Worm (Caenorhabditis elegans) whole organism, L2 larva: ENCODE results near the gene C16D9.5.

ENCODE experiments used
- C34F6.9 ChIP-seq: fragments of 150-350 bp; optimal IDR thresholded peaks from 2 replicates; lab custom pipeline; 2014; ENCODE audit warnings: missing biosample characterization, missing genetic modification characterization
- F13H6.1 ChIP-seq: sonication (generic microtip); optimal IDR thresholded peaks from 2 replicates; lab custom pipeline; 2016; ENCODE audit warnings: missing genetic modification characterization, missing compliant biosample characterization
- R02D3.7 ChIP-seq: fragments of 150-350 bp; optimal IDR thresholded peaks from 2 replicates; lab custom pipeline; 2014; ENCODE audit warnings: missing biosample characterization, missing genetic modification characterization
- Y55F3AM.14 ChIP-seq: fragments of 200-800 bp; sonication (Bioruptor generic); optimal IDR thresholded peaks from 2 replicates; lab custom pipeline; 2018; ENCODE audit warnings: mild to moderate bottlenecking, missing genetic modification characterization, missing compliant biosample characterization
- ZK546.5 ChIP-seq: sonication (generic microtip); optimal IDR thresholded peaks from 2 replicates; lab custom pipeline; 2017; ENCODE audit warnings: missing biosample characterization, missing genetic modification characterization
- alr-1 ChIP-seq: fragments of 150-350 bp; optimal IDR thresholded peaks from 2 replicates; lab custom pipeline; 2014; ENCODE audit warnings: missing biosample characterization, missing genetic modification characterization
- aly-2 ChIP-seq: fragments of 150-350 bp; optimal IDR thresholded peaks from 2 replicates; lab custom pipeline; 2014; ENCODE audit warnings: missing biosample characterization, missing genetic modification characterization
- ama-1 ChIP-seq: fragments of 150-350 bp; optimal IDR thresholded peaks from 2 replicates; lab custom pipeline; 2018; ENCODE audit warnings: inconsistent platforms
- blmp-1 ChIP-seq: sonication (generic microtip); optimal IDR thresholded peaks from 2 replicates; lab custom pipeline; 2017; ENCODE audit warnings: missing genetic modification characterization, mild to moderate bottlenecking, missing compliant biosample characterization, antibody characterized with exemption, moderate library complexity; ENCODE audit not compliant: insufficient read depth
- ceh-16 ChIP-seq: fragments of 150-350 bp; optimal IDR thresholded peaks from 2 replicates; lab custom pipeline; 2014; ENCODE audit warnings: missing biosample characterization, missing genetic modification characterization
- ceh-82 ChIP-seq: fragments of 150-350 bp; optimal IDR thresholded peaks from 2 replicates; lab custom pipeline; 2014; ENCODE audit warnings: missing biosample characterization, missing genetic modification characterization
- crh-2 ChIP-seq: sonication (generic microtip); optimal IDR thresholded peaks from 2 replicates; lab custom pipeline; 2017; ENCODE audit warnings: missing biosample characterization, missing genetic modification characterization
- dmd-4 ChIP-seq: sonication (generic microtip); optimal IDR thresholded peaks from 2 replicates; lab custom pipeline; 2017; ENCODE audit warnings: missing biosample characterization, missing genetic modification characterization
- egl-27 ChIP-seq: sonication (generic microtip); optimal IDR thresholded peaks from 3 replicates; lab custom pipeline; 2017; ENCODE audit warnings: missing biosample characterization, missing genetic modification reagents, missing genetic modification characterization
- elt-1 ChIP-seq: fragments of 150-350 bp; optimal IDR thresholded peaks from 2 replicates; lab custom pipeline; 2014; ENCODE audit warnings: missing biosample characterization, missing genetic modification characterization
- elt-3 ChIP-seq: sonication (generic microtip); optimal IDR thresholded peaks from 2 replicates; lab custom pipeline; 2017; ENCODE audit warnings: missing biosample characterization, missing genetic modification characterization
- fos-1 ChIP-seq: fragments of 150-350 bp; optimal IDR thresholded peaks from 2 replicates; lab custom pipeline; 2014; ENCODE audit warnings: missing biosample characterization, missing genetic modification characterization
- gmeb-1 ChIP-seq: fragments of 150-350 bp; optimal IDR thresholded peaks from 2 replicates; lab custom pipeline; 2014; ENCODE audit warnings: missing biosample characterization, missing genetic modification characterization
- lin-11 ChIP-seq: fragments of 150-350 bp; sonication (generic microtip); optimal IDR thresholded peaks from 2 replicates; lab custom pipeline; 2014; ENCODE audit warnings: missing biosample characterization, missing genetic modification characterization, inconsistent platforms, mixed read lengths
- lin-13 ChIP-seq: fragments of 150-350 bp; optimal IDR thresholded peaks from 2 replicates; lab custom pipeline; 2014; ENCODE audit warnings: missing biosample characterization, missing genetic modification reagents, missing genetic modification characterization
- lin-39 ChIP-seq: fragments of 150-350 bp; optimal IDR thresholded peaks from 2 replicates; lab custom pipeline; 2014; ENCODE audit warnings: missing biosample characterization, missing genetic modification reagents, missing genetic modification characterization
- lsy-2 ChIP-seq, 2 experiments: fragments of 150-350 bp in 1 of 2; sonication (generic microtip) in 1 of 2; optimal IDR thresholded peaks; 2 replicates each; lab custom pipeline; 2014 to 2017; ENCODE audit warnings: missing biosample characterization in 2 of 2, missing genetic modification characterization in 2 of 2
- mab-5 ChIP-seq: fragments of 150-350 bp; optimal IDR thresholded peaks from 2 replicates; lab custom pipeline; 2014; ENCODE audit warnings: missing biosample characterization, missing genetic modification characterization
- mbf-1 ChIP-seq: sonication (generic microtip); optimal IDR thresholded peaks from 2 replicates; lab custom pipeline; 2017; ENCODE audit warnings: missing biosample characterization, missing genetic modification characterization
- mdl-1 ChIP-seq, 2 experiments: fragments of 150-350 bp in 1 of 2; sonication (generic microtip) in 1 of 2; optimal IDR thresholded peaks; 2 replicates each; lab custom pipeline; 2017; ENCODE audit warnings: missing biosample characterization in 2 of 2, missing genetic modification characterization in 2 of 2
- nhr-10 ChIP-seq: sonication (generic microtip); optimal IDR thresholded peaks from 2 replicates; lab custom pipeline; 2017; ENCODE audit warnings: missing biosample characterization, missing genetic modification characterization
- nhr-11 ChIP-seq: fragments of 150-350 bp; optimal IDR thresholded peaks from 2 replicates; lab custom pipeline; 2014; ENCODE audit warnings: missing biosample characterization, missing genetic modification characterization
- nhr-12 ChIP-seq: fragments of 150-350 bp; optimal IDR thresholded peaks from 2 replicates; lab custom pipeline; 2014; ENCODE audit warnings: missing biosample characterization, missing genetic modification characterization
- nhr-129 ChIP-seq: fragments of 150-350 bp; optimal IDR thresholded peaks from 2 replicates; lab custom pipeline; 2014; ENCODE audit warnings: missing biosample characterization, missing genetic modification characterization
- nhr-21 ChIP-seq: fragments of 150-350 bp; optimal IDR thresholded peaks from 2 replicates; lab custom pipeline; 2014; ENCODE audit warnings: missing biosample characterization, missing genetic modification characterization
- nhr-23 ChIP-seq: fragments of 150-350 bp; optimal IDR thresholded peaks from 2 replicates; lab custom pipeline; 2014; ENCODE audit warnings: missing biosample characterization, missing genetic modification reagents, missing genetic modification characterization
- nhr-237 ChIP-seq: fragments of 150-350 bp; optimal IDR thresholded peaks from 2 replicates; lab custom pipeline; 2014; ENCODE audit warnings: missing biosample characterization, missing genetic modification characterization
- nhr-25 ChIP-seq: fragments of 150-350 bp; sonication (generic microtip); optimal IDR thresholded peaks from 3 replicates; lab custom pipeline; 2014; ENCODE audit warnings: missing biosample characterization, missing genetic modification characterization
- nhr-6 ChIP-seq: fragments of 150-350 bp; optimal IDR thresholded peaks from 2 replicates; lab custom pipeline; 2014; ENCODE audit warnings: missing biosample characterization, missing genetic modification characterization
- nhr-77 ChIP-seq: fragments of 150-350 bp; optimal IDR thresholded peaks from 2 replicates; lab custom pipeline; 2014; ENCODE audit warnings: missing biosample characterization, missing genetic modification characterization
- peb-1 ChIP-seq: fragments of 150-350 bp; optimal IDR thresholded peaks from 2 replicates; lab custom pipeline; 2014; ENCODE audit warnings: missing biosample characterization, missing genetic modification characterization
- sem-4 ChIP-seq: fragments of 150-350 bp; optimal IDR thresholded peaks from 2 replicates; lab custom pipeline; 2014; ENCODE audit warnings: missing biosample characterization, missing genetic modification reagents, missing genetic modification characterization
- skn-1 ChIP-seq: sonication (generic microtip); optimal IDR thresholded peaks from 2 replicates; lab custom pipeline; 2017; ENCODE audit warnings: missing biosample characterization, missing genetic modification characterization
- sma-3 ChIP-seq: sonication (generic microtip); optimal IDR thresholded peaks from 2 replicates; lab custom pipeline; 2016; ENCODE audit warnings: missing genetic modification reagents, missing genetic modification characterization, missing compliant biosample characterization
- sma-9 ChIP-seq, 2 experiments: fragments of 150-350 bp in 1 of 2; sonication (generic microtip) in 1 of 2; optimal IDR thresholded peaks; 2 replicates each; lab custom pipeline; 2014 to 2016; ENCODE audit warnings: missing genetic modification characterization in 2 of 2, mild to moderate bottlenecking in 1 of 2, missing biosample characterization in 1 of 2, missing compliant biosample characterization in 1 of 2, missing genetic modification reagents in 1 of 2, moderate library complexity in 1 of 2
- snpc-4 ChIP-seq: fragments of 150-350 bp; optimal IDR thresholded peaks from 2 replicates; lab custom pipeline; 2014; ENCODE audit warnings: missing biosample characterization, missing genetic modification characterization
- unc-39 ChIP-seq: fragments of 150-350 bp; optimal IDR thresholded peaks from 2 replicates; lab custom pipeline; 2014; ENCODE audit warnings: missing biosample characterization, missing genetic modification characterization
- unc-55 ChIP-seq: fragments of 150-350 bp; sonication (generic microtip); optimal IDR thresholded peaks from 3 replicates; lab custom pipeline; 2014; ENCODE audit warnings: missing biosample characterization, missing genetic modification reagents, missing genetic modification characterization
- unc-62 ChIP-seq: fragments of 150-350 bp; optimal IDR thresholded peaks from 2 replicates; lab custom pipeline; 2014; ENCODE audit warnings: missing biosample characterization, missing genetic modification reagents, missing genetic modification characterization
- zag-1 ChIP-seq: fragments of 150-350 bp; optimal IDR thresholded peaks from 2 replicates; lab custom pipeline; 2014; ENCODE audit warnings: missing biosample characterization, missing genetic modification characterization
- ztf-1 ChIP-seq: fragments of 200-800 bp; sonication (Bioruptor generic); conservative IDR thresholded peaks from 2 replicates; pipeline ENCODE4 v1.3.6; 2022; ENCODE audit warnings: missing genetic modification characterization, missing compliant biosample characterization
- ztf-11 ChIP-seq: sonication (generic microtip); optimal IDR thresholded peaks from 2 replicates; lab custom pipeline; 2017; ENCODE audit warnings: missing biosample characterization, missing genetic modification characterization
- ztf-4 ChIP-seq: fragments of 150-350 bp; optimal IDR thresholded peaks from 2 replicates; lab custom pipeline; 2014; ENCODE audit warnings: missing biosample characterization, missing genetic modification characterization

C16D9.5 gene

DNA sequence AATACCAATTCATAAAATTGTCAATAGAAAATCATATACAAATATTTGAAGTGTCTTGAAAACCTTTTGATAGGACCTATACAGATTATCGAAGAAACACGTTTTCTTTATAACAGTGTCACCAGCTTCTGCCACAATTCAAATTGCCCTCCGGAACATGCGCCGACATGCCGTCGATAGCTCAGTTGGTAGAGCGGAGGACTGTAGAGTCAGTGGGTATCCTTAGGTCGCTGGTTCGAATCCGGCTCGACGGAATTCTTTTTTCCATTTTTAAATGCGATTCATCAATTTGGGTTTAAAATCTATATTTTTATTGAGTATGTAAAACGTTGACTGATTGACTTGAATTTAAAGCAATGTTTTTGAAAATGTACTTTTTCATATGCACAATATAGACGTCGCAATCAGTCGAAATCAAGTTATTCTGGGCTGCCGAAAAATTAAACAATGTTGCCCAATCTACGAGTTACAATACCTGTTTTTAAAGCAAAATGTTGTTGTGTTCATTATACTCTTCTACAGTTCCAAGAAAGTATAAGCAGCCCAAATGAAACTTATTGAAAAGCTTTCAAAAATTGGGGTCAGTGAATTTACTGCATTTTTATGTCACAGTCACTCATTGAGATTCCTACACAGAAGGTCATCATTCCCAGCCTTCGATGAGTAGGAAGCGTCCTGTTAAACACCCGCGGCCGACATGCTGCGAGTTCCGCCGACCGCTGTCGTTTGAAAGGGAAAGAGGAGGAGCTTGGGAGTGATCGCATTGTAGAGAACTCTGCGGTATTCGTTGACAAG lies 2.2 kb upstream of the C16D9.5 start:
- TF ChIP-seq ZK546.5 (tag; lab: Kevin White, UChicago) (no peak), snpc-4 (tag; lab: Kevin White, UChicago) (peak; percentile 98), crh-2 (peak; percentile 78), elt-3 (no peak), lin-13 (GFP tag; lab: Kevin White, UChicago) (peak; percentile 65), ztf-4 (peak; percentile 42), nhr-25 (tag; lab: Kevin White, UChicago) (peak; percentile 61), nhr-77 (tag; lab: Kevin White, UChicago) (peak; percentile 3), ceh-82 (tag; lab: Kevin White, UChicago) (no peak), unc-62 (GFP tag; lab: Kevin White, UChicago) (peak; percentile 3), nhr-12 (tag; lab: Kevin White, UChicago) (no peak), nhr-129 (tag; lab: Kevin White, UChicago) (peak; percentile 51), unc-55 (GFP tag; lab: Kevin White, UChicago) (peak; percentile 10), lsy-2 (tag; optimal IDR thresholded peaks at IDR 0.05; lab: Kevin White, UChicago) (peak; percentile 46 to 56), fos-1 (tag; lab: Kevin White, UChicago) (peak; percentile 82), blmp-1 (tag; lab: Kevin White, UChicago) (no peak), nhr-237 (tag; lab: Kevin White, UChicago) (peak; percentile 30), sma-3 (GFP tag; lab: Kevin White, UChicago) (peak; percentile 92), sma-9 (GFP tag; optimal IDR thresholded peaks at IDR 0.05; lab: Kevin White, UChicago) (peak; percentile 85), sma-9 (tag; optimal IDR thresholded peaks at IDR 0.05; lab: Kevin White, UChicago) (no peak), Y55F3AM.14 (no peak), ztf-11 (tag; lab: Kevin White, UChicago) (no peak), alr-1 (no peak), sem-4 (tag; lab: Kevin White, UChicago) (peak; percentile 37), gmeb-1 (tag; lab: Kevin White, UChicago) (peak; percentile 84), C34F6.9 (tag; lab: Kevin White, UChicago) (peak; percentile 23), ceh-16 (tag; lab: Kevin White, UChicago) (peak; percentile 2), zag-1 (tag; lab: Kevin White, UChicago) (no peak), skn-1 (tag; lab: Kevin White, UChicago) (no peak), ztf-1 (GFP tag; lab: Robert Waterston, UW) (no peak), lin-39 (tag; lab: Kevin White, UChicago) (no peak), nhr-23 (tag; lab: Kevin White, UChicago) (no peak), aly-2 (tag; lab: Kevin White, UChicago) (no peak), mbf-1 (tag; lab: Kevin White, UChicago) (no peak), ama-1 (lab: Kevin White, UChicago) (peak; percentile 97), elt-1 (tag; lab: Kevin White, UChicago) (no peak), dmd-4 (tag; lab: Kevin White, UChicago) (no peak), mdl-1 (tag; optimal IDR thresholded peaks at IDR 0.05; lab: Kevin White, UChicago) (peak; percentile 17 to 42), unc-39 (tag; lab: Kevin White, UChicago) (no peak), R02D3.7 (no peak), peb-1 (tag; lab: Kevin White, UChicago) (no peak), nhr-11 (tag; lab: Kevin White, UChicago) (no peak), nhr-6 (tag; lab: Kevin White, UChicago) (no peak), mab-5 (tag; lab: Kevin White, UChicago) (peak; percentile 19), nhr-10 (tag; lab: Kevin White, UChicago) (no peak), egl-27 (tag; lab: Kevin White, UChicago) (peak; percentile 61), nhr-21 (peak; percentile 77), lin-11 (no peak), F13H6.1 (tag; lab: Kevin White, UChicago) (peak; percentile 68)
